Fruit fly (Drosophila melanogaster): ENCODE measurements around the gene eIF3f1.

Gene eIF3f1

dm6 chr3R:4746189-4746771 is 32.3 kb upstream of the eIF3f1 start (continued):
- TF ChIP-seq CG7556 (GFP tag; optimal IDR thresholded peaks at IDR 0.05): no peak
- no peak; the same call in 1 of the 2 replicates for TF ChIP-seq CG32532 (GFP tag; IDR thresholded peaks at IDR 0.05)
- TF ChIP-seq PHDP (tag; optimal IDR thresholded peaks at IDR 0.05): no peak
- no peak for TF ChIP-seq abd-A (tag; optimal IDR thresholded peaks at IDR 0.05)
- no peak for TF ChIP-seq CG1647 (GFP tag; optimal IDR thresholded peaks at IDR 0.05)
- TF ChIP-seq emc (GFP tag; optimal IDR thresholded peaks at IDR 0.05): no peak
- no peak for TF ChIP-seq dan (GFP tag; IDR thresholded peaks at IDR 0.05)
- TF ChIP-seq tx (GFP tag; optimal IDR thresholded peaks at IDR 0.05): no peak
- peak; percentile 59 for TF ChIP-seq cg (GFP tag; optimal IDR thresholded peaks at IDR 0.05)
- TF ChIP-seq CG7839 (tag; optimal IDR thresholded peaks at IDR 0.05): no peak
- no peak for TF ChIP-seq CG17328 (GFP tag; IDR thresholded peaks at IDR 0.05)
- no peak for TF ChIP-seq Xrp1 (GFP tag; IDR thresholded peaks at IDR 0.05)
- TF ChIP-seq btn (GFP tag; optimal IDR thresholded peaks at IDR 0.05): no peak
- TF ChIP-seq CG13894 (tag; optimal IDR thresholded peaks at IDR 0.05): peak; percentile 44
- no peak for TF ChIP-seq pita (GFP tag; optimal IDR thresholded peaks at IDR 0.05)
- no peak for TF ChIP-seq CG12942 (GFP tag; optimal IDR thresholded peaks at IDR 0.05)
- no peak for TF ChIP-seq TFAM (GFP tag; optimal IDR thresholded peaks at IDR 0.05)
- no peak for TF ChIP-seq Fer3 (tag; optimal IDR thresholded peaks at IDR 0.05)
- no peak for TF ChIP-seq CG6683 (GFP tag; optimal IDR thresholded peaks at IDR 0.05)
- TF ChIP-seq CG4707 (GFP tag; optimal IDR thresholded peaks at IDR 0.05): no peak
- TF ChIP-seq CG6654 (GFP tag; optimal IDR thresholded peaks at IDR 0.05): no peak
- TF ChIP-seq CG33557 (GFP tag; optimal IDR thresholded peaks at IDR 0.05): no peak
- TF ChIP-seq pfk (GFP tag; optimal IDR thresholded peaks at IDR 0.05): no peak
- no peak for TF ChIP-seq luna (GFP tag; optimal IDR thresholded peaks at IDR 0.05)
- TF ChIP-seq CG4820 (GFP tag; optimal IDR thresholded peaks at IDR 0.05): no peak
- TF ChIP-seq Antp (GFP tag; optimal IDR thresholded peaks at IDR 0.05): no peak
- no peak for TF ChIP-seq CG11398 (GFP tag; optimal IDR thresholded peaks at IDR 0.05)
- TF ChIP-seq CG1603 (tag; optimal IDR thresholded peaks at IDR 0.05): no peak
- no peak for TF ChIP-seq CG14441 (GFP tag; IDR thresholded peaks at IDR 0.05)
- TF ChIP-seq CG12104 (GFP tag; optimal IDR thresholded peaks at IDR 0.05): no peak
- TF ChIP-seq sima (GFP tag; optimal IDR thresholded peaks at IDR 0.05): no peak
- TF ChIP-seq ems (GFP tag; optimal IDR thresholded peaks at IDR 0.05): no peak
- TF ChIP-seq CG32772 (GFP tag; IDR thresholded peaks at IDR 0.05): no peak
- no peak for TF ChIP-seq CG8944 (GFP tag; optimal IDR thresholded peaks at IDR 0.05)
- no peak for TF ChIP-seq CG15269 (tag; optimal IDR thresholded peaks at IDR 0.05)
- no peak for TF ChIP-seq CG18764 (GFP tag; optimal IDR thresholded peaks at IDR 0.05)
- TF ChIP-seq CG9932 (GFP tag; IDR thresholded peaks at IDR 0.05): no peak
- TF ChIP-seq sd (tag; optimal IDR thresholded peaks at IDR 0.05): peak; percentile 85
- TF ChIP-seq Atf6 (GFP tag; IDR thresholded peaks at IDR 0.05): no peak
- TF ChIP-seq gcm2 (GFP tag; optimal IDR thresholded peaks at IDR 0.05): no peak
- no peak for TF ChIP-seq CG11695 (GFP tag; IDR thresholded peaks at IDR 0.05)
- no peak for TF ChIP-seq CG10274 (GFP tag; optimal IDR thresholded peaks at IDR 0.05)
- no peak for TF ChIP-seq CG2202 (tag; optimal IDR thresholded peaks at IDR 0.05)
- no peak for TF ChIP-seq Myb (GFP tag; optimal IDR thresholded peaks at IDR 0.05)
- no peak for TF ChIP-seq CG31388 (GFP tag; optimal IDR thresholded peaks at IDR 0.05)
- no peak for TF ChIP-seq D19B (GFP tag; optimal IDR thresholded peaks at IDR 0.05)
- TF ChIP-seq CHES-1-like (GFP tag; optimal IDR thresholded peaks at IDR 0.05): no peak
- no peak for TF ChIP-seq Opbp (GFP tag; IDR thresholded peaks at IDR 0.05; ENCODE audit: partially characterized antibody)
- TF ChIP-seq Deaf1 (tag; optimal IDR thresholded peaks at IDR 0.05): peak; percentile 72
- no peak for TF ChIP-seq croc (GFP tag; conservative IDR thresholded peaks at IDR 0.05)
- no peak for TF ChIP-seq ara (GFP tag; IDR thresholded peaks at IDR 0.05)

Measured in whole organism, embryonic.